Worm (Caenorhabditis elegans) whole organism, L4/young adult: ENCODE measurements around the gene cyk-7.

Experiments
- W03F9.2 ChIP-seq: fragments of 150-350 bp; optimal IDR thresholded peaks from 2 replicates; lab custom pipeline; 2014; ENCODE audit warnings: missing biosample characterization, missing genetic modification characterization
- dao-5 ChIP-seq: sonication (generic microtip); optimal IDR thresholded peaks from 2 replicates; lab custom pipeline; 2016; ENCODE audit warnings: missing genotype, missing genetic modification characterization, moderate library complexity, missing compliant biosample characterization
- him-1 ChIP-seq: sonication (generic microtip); optimal IDR thresholded peaks from 2 replicates; lab custom pipeline; 2016; ENCODE audit warnings: missing genotype, missing genetic modification reagents, missing genetic modification characterization, missing compliant biosample characterization

Gene cyk-7

DNA sequence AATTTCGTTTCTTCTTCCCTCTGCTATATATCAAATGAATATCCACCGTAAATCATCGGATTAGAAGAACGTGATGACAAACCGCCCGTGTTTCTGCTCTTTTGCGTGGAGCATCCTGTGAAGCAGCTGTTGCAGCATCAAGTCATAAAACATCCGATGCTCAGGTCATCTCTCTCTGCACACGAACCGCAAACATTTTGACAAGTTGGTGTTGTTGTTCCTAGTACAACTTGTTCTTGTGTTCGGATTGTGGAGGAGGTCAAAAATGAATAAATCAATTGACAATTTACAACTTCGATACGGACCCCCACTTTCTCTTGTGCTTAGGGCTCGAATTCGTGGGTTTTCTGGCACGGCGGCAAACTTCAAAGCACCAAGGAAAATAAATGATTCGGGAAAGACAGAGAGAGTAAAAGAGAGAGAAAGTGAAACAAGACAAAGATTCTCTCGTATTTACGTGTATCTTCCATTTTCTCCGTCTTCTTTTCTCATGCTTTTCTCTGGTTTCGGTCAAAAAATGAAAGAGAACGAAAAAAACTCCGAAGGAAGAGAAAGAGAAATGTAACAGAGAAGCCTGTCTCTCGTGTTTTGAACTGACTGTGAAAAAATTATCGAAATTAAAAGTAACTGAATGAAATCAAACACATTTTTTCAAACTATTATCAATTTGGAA lies 14.5 kb downstream of the cyk-7 start:
- TF ChIP-seq dao-5, result no peak
- TF ChIP-seq him-1 (tag; lab: Kevin White, UChicago), result no peak
- no peak for TF ChIP-seq W03F9.2 (tag; lab: Kevin White, UChicago)

DNA sequence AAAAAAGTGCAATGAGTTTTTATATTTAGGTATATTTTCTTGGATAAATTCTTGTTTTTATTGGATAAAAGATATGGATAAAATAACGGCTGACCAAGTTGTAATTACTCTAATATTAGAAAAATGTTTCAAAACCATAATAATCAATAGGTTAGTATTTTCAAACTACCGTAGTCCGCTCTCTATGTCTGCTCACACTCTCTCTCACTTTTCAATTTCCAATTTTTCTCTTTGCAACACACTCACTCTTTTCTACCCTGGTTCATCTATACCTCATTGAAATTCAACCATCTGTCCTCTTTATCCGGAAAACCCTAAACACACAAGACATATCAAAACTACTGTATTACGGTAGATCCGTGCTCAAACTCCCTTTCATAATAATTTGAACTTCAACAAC lies 15.9 kb downstream of the cyk-7 start:
- TF ChIP-seq dao-5 (no peak), him-1 (tag; lab: Kevin White, UChicago) (no peak), W03F9.2 (tag; lab: Kevin White, UChicago) (no peak)

DNA sequence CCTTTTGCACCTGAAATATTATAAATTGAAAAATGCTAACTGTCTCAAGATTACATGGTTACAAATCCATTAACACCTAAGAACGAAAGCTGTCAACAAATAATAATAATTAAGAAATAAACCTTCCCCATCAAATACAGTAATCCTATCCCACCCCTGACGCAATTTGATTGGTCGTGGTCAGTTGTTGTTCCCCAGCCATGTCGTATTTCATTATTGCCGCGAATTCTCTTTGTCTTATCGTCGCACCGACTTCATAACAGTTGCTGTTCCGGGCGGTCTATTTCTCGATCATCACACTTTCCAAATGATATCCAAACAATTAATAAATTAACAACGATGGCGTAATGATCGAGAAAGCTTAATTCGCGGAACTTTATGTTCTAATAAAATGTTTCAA lies 16.7 kb downstream of the cyk-7 start:
- no peak for TF ChIP-seq dao-5

DNA sequence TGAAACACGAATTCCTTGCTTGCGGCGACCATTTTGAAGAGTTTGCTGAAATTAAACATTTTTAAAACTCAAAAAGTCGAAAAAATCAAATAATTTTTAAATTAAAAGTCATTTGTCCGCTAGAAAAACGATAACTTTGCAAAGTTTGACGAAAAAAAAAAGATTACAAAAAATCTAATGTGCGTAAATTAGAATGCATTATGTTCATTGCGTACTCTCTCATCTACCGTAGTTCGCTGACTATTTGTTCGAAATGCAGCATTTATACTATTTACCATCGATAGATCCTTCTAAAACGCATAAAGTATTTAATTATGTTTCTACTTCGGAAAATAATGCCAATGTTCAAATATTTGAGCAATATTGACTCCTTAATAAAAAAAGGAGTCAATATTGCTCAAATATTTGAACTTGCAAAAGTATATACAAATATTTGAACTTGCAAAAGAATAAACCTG lies 19.2 kb downstream of the cyk-7 start, which contains the start of gene bath-15:
bath-15 (minus strand) TSS at position 51 of the 458 bp plus-strand sequence.
- TF ChIP-seq him-1 (tag; lab: Kevin White, UChicago), result no peak
- TF ChIP-seq W03F9.2 (tag; lab: Kevin White, UChicago), result no peak
- TF ChIP-seq dao-5, result no peak

DNA sequence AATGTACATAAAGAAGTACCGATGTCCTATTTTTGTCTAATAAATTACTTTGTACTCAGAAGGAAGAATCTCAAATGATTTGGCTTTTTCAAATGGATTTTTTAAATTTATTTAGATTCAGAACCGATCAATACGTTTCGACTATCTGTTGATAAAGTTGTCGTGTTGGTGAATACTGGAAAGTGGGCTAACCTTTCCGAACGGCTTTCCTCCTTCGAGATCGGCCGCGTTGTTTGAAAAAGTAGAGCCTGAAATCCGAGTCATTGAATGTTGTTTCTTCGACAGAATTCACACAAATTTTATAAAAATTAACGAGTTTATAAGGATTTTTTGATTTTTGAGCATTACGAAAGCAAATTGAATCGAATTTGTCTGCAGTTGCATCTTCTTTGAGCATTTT lies 21.4 kb downstream of the cyk-7 start:
- TF ChIP-seq dao-5 (no peak), W03F9.2 (tag; lab: Kevin White, UChicago) (no peak), him-1 (tag; lab: Kevin White, UChicago) (no peak)

DNA sequence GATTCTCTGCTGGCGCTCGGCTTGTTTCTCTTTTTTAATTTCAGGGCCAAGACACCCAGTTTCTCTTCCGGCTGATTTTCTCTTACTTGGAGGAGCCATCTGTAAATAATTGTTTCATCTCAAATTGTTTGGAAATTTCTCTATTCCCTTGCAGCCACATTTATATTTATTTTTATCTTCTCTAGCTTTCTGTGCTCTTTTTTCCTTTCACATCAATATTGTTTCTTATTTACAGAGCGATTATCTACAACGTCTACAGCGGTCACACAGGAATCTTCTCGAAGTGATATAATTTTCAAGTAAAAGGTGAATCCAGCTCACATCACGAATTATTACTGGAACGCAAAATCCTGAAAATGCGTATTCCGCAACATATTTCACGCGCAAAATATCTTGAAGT lies 22.3 kb downstream of the cyk-7 start, which contains the start of the genes ZK686.6 and ZK686.1:
ZK686.6 (minus strand) TSS at position 101 of the 400 bp plus-strand sequence.
ZK686.1 (plus strand) TSS at position 234 of the 400 bp plus-strand sequence.
- TF ChIP-seq W03F9.2 (tag; lab: Kevin White, UChicago) (no peak), dao-5 (no peak), him-1 (tag; lab: Kevin White, UChicago) (no peak)

DNA sequence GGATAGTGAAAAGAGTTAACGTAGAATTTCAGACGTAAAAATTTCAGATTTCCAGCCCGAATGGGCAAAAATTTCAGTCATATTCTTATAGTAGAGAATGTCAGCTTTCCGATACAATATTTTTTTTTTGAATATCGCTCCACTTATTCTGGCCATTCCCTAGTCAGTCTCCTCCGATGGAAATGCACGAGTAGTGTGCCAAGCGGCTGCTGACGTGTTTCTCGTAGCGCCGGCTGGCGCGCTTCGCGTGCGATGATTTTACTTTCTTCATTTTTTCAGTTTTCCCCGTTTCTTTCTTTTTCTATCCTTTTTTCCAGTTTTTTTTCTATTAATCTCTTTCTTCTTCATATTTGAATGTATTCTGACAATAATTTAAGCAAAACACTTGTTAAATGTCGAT lies 24.2 kb downstream of the cyk-7 start:
- TF ChIP-seq W03F9.2 (tag; lab: Kevin White, UChicago), result peak; percentile 8

DNA sequence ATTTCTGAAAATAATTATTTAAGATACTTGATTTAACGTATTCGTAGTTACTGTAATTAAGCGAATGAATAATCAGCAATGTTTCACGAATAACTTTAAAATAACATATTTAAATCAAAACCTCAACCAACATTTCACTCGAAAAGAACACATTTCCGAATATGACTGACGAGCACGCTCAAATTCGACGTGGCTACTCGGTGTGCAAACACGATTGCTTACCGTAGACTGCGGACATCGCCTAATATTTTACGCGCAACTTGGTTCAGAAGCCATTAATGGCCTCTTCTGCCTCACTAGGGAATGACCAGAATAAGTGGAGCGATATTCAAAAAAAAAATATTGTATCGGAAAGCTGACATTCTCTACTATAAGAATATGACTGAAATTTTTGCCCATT lies 25.2 kb downstream of the cyk-7 start, which contains the start of gene snu-23:
snu-23 (minus strand) TSS at position 156 of the 400 bp plus-strand sequence.
- TF ChIP-seq dao-5 (no peak), him-1 (tag; lab: Kevin White, UChicago) (no peak), W03F9.2 (tag; lab: Kevin White, UChicago) (no peak)

DNA sequence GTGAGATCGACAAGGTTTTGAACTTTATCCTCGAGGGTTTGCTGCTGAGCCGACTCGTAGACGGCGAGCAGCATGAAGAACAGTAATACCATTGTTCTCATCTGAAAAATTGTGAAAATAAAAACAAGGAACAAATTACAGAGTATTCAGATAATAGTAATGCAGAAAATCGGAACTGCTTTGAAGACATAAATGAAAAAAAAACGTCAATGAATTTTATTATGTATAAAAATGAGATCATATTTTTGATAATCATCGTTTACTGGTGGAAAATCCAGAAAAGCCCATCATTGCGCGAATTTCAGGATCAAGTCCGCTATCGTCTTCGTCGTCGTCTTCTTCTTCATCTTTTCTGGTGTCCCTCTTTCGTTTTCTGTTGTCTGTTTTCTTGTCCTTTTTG lies 26.2 kb downstream of the cyk-7 start, which contains the start of gene ZK686.3:
ZK686.3 (minus strand) TSS at position 101 of the 400 bp plus-strand sequence.
- no peak for TF ChIP-seq him-1 (tag; lab: Kevin White, UChicago)
- TF ChIP-seq W03F9.2 (tag; lab: Kevin White, UChicago), result no peak
- no peak for TF ChIP-seq dao-5

DNA sequence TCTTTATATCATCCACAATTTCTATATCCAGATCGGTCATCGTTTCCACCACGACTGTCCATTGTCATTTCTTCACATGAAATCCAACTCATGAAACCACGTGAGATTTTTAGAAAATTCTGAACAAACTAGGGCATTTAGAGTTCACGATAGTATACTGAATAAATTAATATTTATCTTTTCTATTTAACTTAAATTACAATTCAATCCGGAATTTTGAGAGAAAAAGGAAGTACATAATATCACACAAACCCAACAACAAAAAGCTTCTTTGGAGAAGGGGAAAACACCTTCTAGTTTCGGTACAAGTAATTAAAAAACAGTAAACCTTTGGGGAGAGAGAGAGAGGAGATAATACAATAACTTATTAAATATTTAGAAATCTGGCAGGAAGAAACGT lies 27.8 kb downstream of the cyk-7 start, which contains the start of gene ZK686.5:
ZK686.5 (minus strand) TSS at position 101 of the 400 bp plus-strand sequence.
- TF ChIP-seq W03F9.2 (tag; lab: Kevin White, UChicago), result no peak
- no peak for TF ChIP-seq him-1 (tag; lab: Kevin White, UChicago)
- no peak for TF ChIP-seq dao-5

DNA sequence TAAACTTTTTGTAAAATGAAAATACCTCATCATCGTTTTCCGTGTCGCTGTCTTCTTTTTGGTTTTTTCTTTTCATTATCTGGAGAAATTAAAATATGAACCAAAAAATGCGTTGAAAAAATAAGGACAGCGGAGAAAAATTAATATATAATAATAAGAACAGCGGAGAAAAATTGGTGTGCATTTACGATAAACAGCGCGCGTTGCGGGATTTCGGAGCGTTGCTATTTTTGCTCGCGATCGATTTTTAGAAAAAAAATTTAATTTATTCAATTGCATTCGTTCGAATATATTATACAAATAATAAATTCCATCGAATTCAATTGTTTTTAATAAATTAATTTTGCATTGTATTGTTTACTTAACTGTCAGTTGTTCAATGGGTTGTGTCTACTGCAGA lies 29.2 kb downstream of the cyk-7 start, which contains the start of gene ZK686.2:
ZK686.2 (minus strand) TSS at position 79 of the 400 bp plus-strand sequence.
- no peak for TF ChIP-seq dao-5
- TF ChIP-seq W03F9.2 (tag; lab: Kevin White, UChicago), result no peak
- TF ChIP-seq him-1 (tag; lab: Kevin White, UChicago), result no peak

DNA sequence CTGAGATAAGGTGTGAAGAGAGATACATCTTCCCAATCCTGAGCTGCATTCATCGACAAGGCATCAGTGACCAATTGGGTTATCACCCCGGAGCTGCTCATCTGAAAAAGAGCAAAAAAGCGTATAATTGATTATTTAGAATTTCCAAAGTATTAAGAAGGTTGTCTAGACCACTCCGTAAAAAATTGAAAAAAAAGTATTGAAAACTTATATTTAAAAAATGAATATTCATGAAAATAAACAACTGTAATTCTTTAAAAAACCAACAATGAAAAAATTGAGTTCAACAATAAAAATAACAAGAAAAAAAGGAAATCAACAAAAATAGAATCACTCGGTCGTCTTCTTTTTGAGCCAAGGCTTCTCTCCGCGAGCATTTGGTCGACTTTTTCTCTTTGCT lies 31.7 kb downstream of the cyk-7 start, which contains the start of gene mtx-2:
mtx-2 (minus strand) TSS at position 101 of the 400 bp plus-strand sequence.
- TF ChIP-seq W03F9.2 (tag; lab: Kevin White, UChicago), result no peak
- TF ChIP-seq him-1 (tag; lab: Kevin White, UChicago), result no peak
- TF ChIP-seq dao-5, result no peak

DNA sequence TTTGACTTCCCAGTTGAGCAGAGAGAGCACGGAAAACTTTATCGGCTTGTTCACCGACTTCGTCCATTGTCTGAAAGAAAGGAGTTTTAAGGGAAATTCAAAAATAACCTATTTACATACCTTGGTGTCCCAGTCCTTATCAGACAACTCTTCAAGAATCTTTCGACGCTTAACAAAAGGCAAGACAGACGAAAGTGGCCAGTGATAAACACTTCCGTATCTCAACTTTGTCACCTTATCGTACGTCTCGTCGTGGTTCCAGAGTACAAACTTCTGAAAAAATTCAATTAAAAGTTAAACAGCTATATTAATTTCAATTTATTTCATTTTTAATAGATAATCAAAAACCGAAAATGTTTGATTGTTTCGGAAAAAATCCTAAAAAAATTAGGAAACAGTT lies 33.0 kb downstream of the cyk-7 start:
- no peak for TF ChIP-seq dao-5
- TF ChIP-seq W03F9.2 (tag; lab: Kevin White, UChicago), result no peak
- TF ChIP-seq him-1 (tag; lab: Kevin White, UChicago), result no peak

DNA sequence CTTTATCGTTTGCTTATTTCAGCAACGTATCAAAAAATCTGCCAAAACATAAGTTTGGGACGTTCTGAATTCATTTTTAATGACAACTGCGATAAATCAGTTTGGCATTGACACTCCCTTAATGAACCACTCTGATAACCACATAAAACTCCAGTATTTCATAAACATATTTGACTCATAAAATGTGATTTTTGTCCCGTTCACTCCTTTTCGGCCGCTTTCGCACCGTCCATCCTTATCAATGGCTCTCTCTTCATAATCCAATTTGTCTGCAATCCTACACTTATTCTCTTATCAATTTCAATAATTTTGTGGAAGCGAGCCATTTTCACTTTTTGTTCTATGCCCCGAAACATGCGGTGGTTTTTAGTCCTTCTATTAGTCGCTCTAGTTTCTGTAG lies 36.6 kb downstream of the cyk-7 start, which contains the start of gene pcp-1:
pcp-1 (plus strand) TSS at position 342 of the 400 bp plus-strand sequence.
- TF ChIP-seq dao-5 (no peak), him-1 (tag; lab: Kevin White, UChicago) (no peak), W03F9.2 (tag; lab: Kevin White, UChicago) (no peak)
